Fruit fly (Drosophila melanogaster) whole organism, embryonic: Measurements from ENCODE around the gene KP78a.

ENCODE experiments used
- B-H2 ChIP-seq: fragments of 200-800 bp; sonication (Bioruptor generic); optimal IDR thresholded peaks from 2 replicates; lab custom pipeline; 2018; ENCODE audit warnings: missing biosample characterization, mild to moderate bottlenecking, missing genetic modification characterization
- BtbVII ChIP-seq: fragments of 200-800 bp; sonication (Bioruptor generic); optimal IDR thresholded peaks from 3 replicates; lab custom pipeline; 2017; ENCODE audit warnings: missing biosample characterization, mild to moderate bottlenecking, missing genetic modification characterization
- CG11695 ChIP-seq: fragments of 200-800 bp; sonication (Bioruptor generic); IDR thresholded peaks from 3 replicates; pipeline ENCODE4 v1.3.6; 2022; ENCODE audit warnings: missing biosample characterization, missing genetic modification characterization
- CG12104 ChIP-seq: fragments of 200-800 bp; sonication (Bioruptor generic); optimal IDR thresholded peaks from 3 replicates; lab custom pipeline; 2016; ENCODE audit warnings: missing biosample characterization, missing genetic modification characterization
- CG1233 ChIP-seq: fragments of 200-800 bp; sonication (Bioruptor generic); optimal IDR thresholded peaks from 4 replicates; lab custom pipeline; 2018; ENCODE audit warnings: missing biosample characterization, mild to moderate bottlenecking, missing genetic modification characterization
- CG14965 ChIP-seq: fragments of 200-800 bp; sonication (Bioruptor generic); optimal IDR thresholded peaks from 2 replicates; lab custom pipeline; 2016; ENCODE audit warnings: missing biosample characterization, missing genetic modification characterization, borderline replicate concordance
- CG18599 ChIP-seq: fragments of 200-800 bp; sonication (Bioruptor generic); optimal IDR thresholded peaks from 3 replicates; lab custom pipeline; 2017; ENCODE audit warnings: missing biosample characterization, missing genetic modification characterization, mild to moderate bottlenecking, moderate library complexity, missing genetic modification reagents
- CG2116 ChIP-seq: fragments of 200-800 bp; sonication (Bioruptor generic); optimal IDR thresholded peaks from 3 replicates; lab custom pipeline; 2018; ENCODE audit warnings: missing biosample characterization, mild to moderate bottlenecking, missing genetic modification characterization
- CG2875 ChIP-seq: fragments of 200-800 bp; sonication (Bioruptor generic); optimal IDR thresholded peaks from 2 replicates; lab custom pipeline; 2017; ENCODE audit warnings: missing biosample characterization, mild to moderate bottlenecking, missing genetic modification characterization, missing genetic modification reagents
- CG32532 ChIP-seq: fragments of 200-800 bp; sonication (Bioruptor generic); IDR thresholded peaks from 2 replicates; pipeline ENCODE4 v1.3.6; 2022; ENCODE audit warnings: missing biosample characterization, missing genetic modification characterization
- CG4707 ChIP-seq: fragments of 200-800 bp; sonication (Bioruptor generic); optimal IDR thresholded peaks from 2 replicates; lab custom pipeline; 2018; ENCODE audit warnings: missing biosample characterization, mild to moderate bottlenecking, missing genetic modification characterization, moderate library complexity
- CG4730 ChIP-seq: fragments of 200-800 bp; sonication (Bioruptor generic); IDR thresholded peaks from 2 replicates; pipeline ENCODE4 v1.3.6; 2022; ENCODE audit warnings: missing biosample characterization, missing genetic modification characterization
- CG5180 ChIP-seq: fragments of 200-800 bp; sonication (Bioruptor generic); optimal IDR thresholded peaks from 3 replicates; lab custom pipeline; 2017; ENCODE audit warnings: missing biosample characterization, missing genetic modification characterization, mild to moderate bottlenecking, moderate library complexity, missing genetic modification reagents
- CG6254 ChIP-seq: fragments of 200-800 bp; sonication (Bioruptor generic); optimal IDR thresholded peaks from 3 replicates; lab custom pipeline; 2017; ENCODE audit warnings: mild to moderate bottlenecking, missing biosample characterization, missing genetic modification reagents, missing genetic modification characterization
- CG6654 ChIP-seq: fragments of 200-800 bp; sonication (Bioruptor generic); optimal IDR thresholded peaks from 2 replicates; lab custom pipeline; 2017; ENCODE audit warnings: missing biosample characterization, mild to moderate bottlenecking, missing genetic modification characterization
- CG7839 ChIP-seq: fragments of 200-800 bp; sonication (Bioruptor generic); optimal IDR thresholded peaks from 3 replicates; lab custom pipeline; 2018; ENCODE audit warnings: missing biosample characterization, mild to moderate bottlenecking, missing genetic modification characterization, moderate library complexity
- CG8281 ChIP-seq: fragments of 200-800 bp; sonication (Bioruptor generic); optimal IDR thresholded peaks from 2 replicates; lab custom pipeline; 2018; ENCODE audit warnings: missing biosample characterization, mild to moderate bottlenecking, missing genetic modification characterization, moderate library complexity
- CHES-1-like ChIP-seq: fragments of 200-800 bp; sonication (Bioruptor generic); optimal IDR thresholded peaks from 2 replicates; lab custom pipeline; 2016; ENCODE audit warnings: missing biosample characterization, missing genetic modification characterization
- CTCF ChIP-seq: fragments of 200-800 bp; sonication (Bioruptor generic); optimal IDR thresholded peaks from 2 replicates; lab custom pipeline; 2017; ENCODE audit warnings: missing biosample characterization, mild to moderate bottlenecking, missing genetic modification characterization, moderate library complexity
- CrebB ChIP-seq: fragments of 200-800 bp; sonication (Bioruptor generic); optimal IDR thresholded peaks from 3 replicates; lab custom pipeline; 2018; ENCODE audit warnings: missing biosample characterization, mild to moderate bottlenecking, missing genetic modification characterization
- Dbx ChIP-seq: fragments of 200-800 bp; sonication (Bioruptor generic); IDR thresholded peaks from 3 replicates; pipeline ENCODE4 v1.3.6; 2022; ENCODE audit warnings: missing biosample characterization, missing genetic modification characterization
- Deaf1 ChIP-seq: fragments of 200-800 bp; optimal IDR thresholded peaks from 3 replicates; lab custom pipeline; 2019; ENCODE audit warnings: missing biosample characterization, mild to moderate bottlenecking, missing genetic modification characterization, moderate library complexity
- Dip2 ChIP-seq: fragments of 200-800 bp; sonication (Bioruptor generic); IDR thresholded peaks from 2 replicates; pipeline ENCODE4 v1.3.6; 2022; ENCODE audit warnings: missing biosample characterization, missing genetic modification characterization
- Dll ChIP-seq: fragments of 200-800 bp; sonication (Bioruptor generic); IDR thresholded peaks from 4 replicates; pipeline ENCODE4 v1.3.6; 2022; ENCODE audit warnings: missing biosample characterization, missing genetic modification characterization; ENCODE audit not compliant: partially characterized antibody
- Meics ChIP-seq: fragments of 200-800 bp; sonication (Bioruptor generic); optimal IDR thresholded peaks from 2 replicates; lab custom pipeline; 2017; ENCODE audit warnings: missing biosample characterization, mild to moderate bottlenecking, missing genetic modification characterization
- Mrtf ChIP-seq: fragments of 200-800 bp; sonication (Bioruptor generic); IDR thresholded peaks from 3 replicates; pipeline ENCODE4 v1.3.6; 2022; ENCODE audit warnings: missing biosample characterization, missing genetic modification characterization
- NFAT ChIP-seq: fragments of 200-800 bp; sonication (Bioruptor generic); IDR thresholded peaks from 2 replicates; pipeline ENCODE4 v1.3.6; 2022; ENCODE audit warnings: missing biosample characterization, missing genetic modification characterization
- Nf-YC ChIP-seq: fragments of 200-800 bp; optimal IDR thresholded peaks from 3 replicates; lab custom pipeline; 2019; ENCODE audit warnings: missing biosample characterization, mild to moderate bottlenecking, missing genetic modification characterization, moderate library complexity
- Sox100B ChIP-seq: fragments of 200-800 bp; sonication (Bioruptor generic); optimal IDR thresholded peaks from 3 replicates; lab custom pipeline; 2018; ENCODE audit warnings: missing biosample characterization, mild to moderate bottlenecking, missing genetic modification characterization
- Trl ChIP-seq, 3 experiments: fragments of >200 bp in 2 of 3; fragments of 200-800 bp in 1 of 3; sonication (Bioruptor generic) in 1 of 3; optimal IDR thresholded peaks; 2 replicates in 1 of 3; 3 replicates in 2 of 3; lab custom pipeline; 2016 to 2017; ENCODE audit warnings: missing biosample characterization in 1 of 3, missing genetic modification characterization in 1 of 3
- br ChIP-seq: fragments of >200 bp; optimal IDR thresholded peaks from 2 replicates; lab custom pipeline; 2017
- btn ChIP-seq: fragments of 200-800 bp; sonication (Bioruptor generic); optimal IDR thresholded peaks from 2 replicates; lab custom pipeline; 2016; ENCODE audit warnings: missing biosample characterization, missing genetic modification characterization
- caup ChIP-seq: fragments of 200-800 bp; sonication (Bioruptor generic); optimal IDR thresholded peaks from 3 replicates; lab custom pipeline; 2017; ENCODE audit warnings: missing biosample characterization, mild to moderate bottlenecking, missing genetic modification characterization, moderate library complexity; ENCODE audit not compliant: severe bottlenecking
- chm ChIP-seq: fragments of 200-800 bp; sonication (Bioruptor generic); IDR thresholded peaks from 2 replicates; pipeline ENCODE4 v1.3.6; 2022; ENCODE audit warnings: missing biosample characterization, missing genetic modification characterization
- ci ChIP-seq: fragments of 200-800 bp; sonication (Bioruptor generic); IDR thresholded peaks from 3 replicates; pipeline ENCODE4 v1.3.6; 2022; ENCODE audit warnings: missing biosample characterization, missing genetic modification characterization
- dati ChIP-seq: fragments of 200-800 bp; sonication (Bioruptor generic); IDR thresholded peaks from 2 replicates; pipeline ENCODE4 v1.3.6; 2022; ENCODE audit warnings: missing biosample characterization, missing genetic modification characterization
- esg ChIP-seq: fragments of 200-800 bp; sonication (Bioruptor generic); conservative IDR thresholded peaks from 2 replicates; pipeline ENCODE4 v1.3.6; 2022; ENCODE audit warnings: missing biosample characterization, missing genetic modification characterization
- gcm2 ChIP-seq: fragments of 200-800 bp; sonication (Bioruptor generic); optimal IDR thresholded peaks from 2 replicates; lab custom pipeline; 2016; ENCODE audit warnings: missing biosample characterization, missing genetic modification characterization
- gfzf ChIP-seq: fragments of 200-800 bp; sonication (Bioruptor generic); optimal IDR thresholded peaks from 2 replicates; lab custom pipeline; 2016; ENCODE audit warnings: missing biosample characterization, mild to moderate bottlenecking, missing genetic modification characterization, moderate library complexity
- gsb-n ChIP-seq: fragments of 200-800 bp; sonication (Bioruptor generic); optimal IDR thresholded peaks from 3 replicates; lab custom pipeline; 2018; ENCODE audit warnings: missing biosample characterization, mild to moderate bottlenecking, missing genetic modification characterization
- maf-S ChIP-seq: fragments of 200-800 bp; sonication (Bioruptor generic); optimal IDR thresholded peaks from 2 replicates; lab custom pipeline; 2016; ENCODE audit warnings: missing biosample characterization, missing genetic modification characterization
- pfk ChIP-seq: fragments of 200-800 bp; sonication (Bioruptor generic); optimal IDR thresholded peaks from 2 replicates; lab custom pipeline; 2018; ENCODE audit warnings: missing biosample characterization, mild to moderate bottlenecking, missing genetic modification characterization, moderate library complexity
- pzg ChIP-seq: fragments of 200-800 bp; sonication (Bioruptor generic); optimal IDR thresholded peaks from 3 replicates; lab custom pipeline; 2018; ENCODE audit warnings: missing biosample characterization, mild to moderate bottlenecking, missing genetic modification characterization, moderate library complexity
- ranshi ChIP-seq: fragments of 200-800 bp; sonication (Bioruptor generic); IDR thresholded peaks from 2 replicates; pipeline ENCODE4 v1.3.6; 2022; ENCODE audit warnings: missing biosample characterization, missing genetic modification characterization
- sens ChIP-seq: fragments of 200-800 bp; sonication (Bioruptor generic); peaks from one replicate; lab custom pipeline; 2016; ENCODE audit warnings: missing biosample characterization, missing genetic modification characterization
- sim ChIP-seq: fragments of 200-800 bp; sonication (Bioruptor generic); IDR thresholded peaks from 2 replicates; pipeline ENCODE4 v1.3.6; 2022; ENCODE audit warnings: missing biosample characterization, missing genetic modification characterization
- stc ChIP-seq: fragments of 200-800 bp; sonication (Bioruptor generic); IDR thresholded peaks from 2 replicates; pipeline ENCODE4 v1.3.6; 2022; ENCODE audit warnings: missing biosample characterization, missing genetic modification characterization
- stwl ChIP-seq: fragments of 200-800 bp; sonication (Bioruptor generic); optimal IDR thresholded peaks from 3 replicates; lab custom pipeline; 2018; ENCODE audit warnings: missing biosample characterization, mild to moderate bottlenecking, missing genetic modification characterization, moderate library complexity
- z ChIP-seq: fragments of 200-800 bp; sonication (Bioruptor generic); IDR thresholded peaks from 3 replicates; pipeline ENCODE4 v1.3.6; 2022; ENCODE audit warnings: missing biosample characterization, missing genetic modification characterization

The KP78a gene

DNA sequence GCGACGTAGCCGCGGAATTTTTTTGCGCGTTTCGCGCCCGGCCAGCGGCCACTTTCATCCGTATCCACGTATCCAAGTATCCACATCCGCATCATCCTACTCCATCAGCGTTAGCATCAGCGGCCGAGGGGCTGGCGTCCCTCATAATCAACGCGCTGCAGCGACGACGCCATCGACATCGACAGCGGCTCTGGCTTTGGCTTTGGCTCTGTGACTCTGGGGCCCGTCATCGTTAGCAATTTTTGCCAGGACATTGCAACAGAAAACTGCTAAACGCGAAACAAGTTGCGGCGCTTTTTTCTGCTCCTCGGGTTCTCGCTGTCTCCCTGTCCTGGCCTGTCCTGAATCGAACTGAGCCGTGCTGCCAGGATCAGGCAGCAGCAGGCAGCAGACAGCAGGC is 24.8 kb downstream of the KP78a start, which contains the start of gene pros:
Gene pros, plus strand, starts transcription at position 301 of the 400 bp plus-strand sequence.
- no peak for TF ChIP-seq Dbx (GFP tag; lab: Robert Waterston, UW)
- no peak for TF ChIP-seq Dll
- no peak for TF ChIP-seq B-H2 (GFP tag; lab: Kevin White, UChicago)
- no peak for TF ChIP-seq pzg (GFP tag; lab: Kevin White, UChicago)
- no peak for TF ChIP-seq CG2116 (GFP tag; lab: Kevin White, UChicago)
- no peak for TF ChIP-seq CHES-1-like
- no peak for TF ChIP-seq z (GFP tag; lab: Robert Waterston, UW)
- no peak for TF ChIP-seq Mrtf
- no peak for TF ChIP-seq CG6654
- TF ChIP-seq Dip2 (GFP tag; lab: Robert Waterston, UW): no peak

- TF ChIP-seq gcm2 (GFP tag; lab: Kevin White, UChicago) (no peak), sim (GFP tag; lab: Robert Waterston, UW) (no peak), gsb-n (tag; lab: Kevin White, UChicago) (no peak), Mrtf (no peak), dati (no peak), NFAT (GFP tag; lab: Robert Waterston, UW) (no peak), CG8281 (tag; lab: Kevin White, UChicago) (peak; percentile 95)
Measured at dm6 chr3R:11316667-11317066, 36.3 kb downstream of the KP78a start.

- peak; percentile 9 for TF ChIP-seq BtbVII (GFP tag; lab: Kevin White, UChicago)
- TF ChIP-seq ci (GFP tag; lab: Robert Waterston, UW): peak; percentile 76; the same call in 2 of the 3 replicates
- peak; percentile 38 for TF ChIP-seq stwl
- peak; percentile 95 for TF ChIP-seq CG14965
- peak; percentile 41 for TF ChIP-seq Meics (GFP tag; lab: Kevin White, UChicago)
- peak; percentile 39 for TF ChIP-seq CG18599 (GFP tag; lab: Kevin White, UChicago)
- peak; percentile 39 for TF ChIP-seq CG1233
- TF ChIP-seq br: no peak
- peak; percentile 71 for TF ChIP-seq chm
- peak; percentile 22 for TF ChIP-seq btn
- no peak for TF ChIP-seq CrebB (tag; lab: Kevin White, UChicago)
- TF ChIP-seq maf-S (GFP tag; lab: Kevin White, UChicago): no peak
- peak; percentile 87 for TF ChIP-seq sens (GFP tag; lab: Kevin White, UChicago)
- TF ChIP-seq CG32532 (GFP tag; lab: Robert Waterston, UW): peak; percentile 47; the same call in 1 of the 2 replicates
- peak; percentile 81 for TF ChIP-seq Nf-YC
- peak; percentile 23 to 60 for TF ChIP-seq Trl (optimal IDR thresholded peaks at IDR 0.05; lab: Kevin White, UChicago)
- TF ChIP-seq Trl (GFP tag; optimal IDR thresholded peaks at IDR 0.05; lab: Kevin White, UChicago): peak; percentile 44
- peak; percentile 28 for TF ChIP-seq Sox100B (GFP tag; lab: Kevin White, UChicago)
- peak; percentile 33 for TF ChIP-seq Deaf1 (tag; lab: Kevin White, UChicago)
- TF ChIP-seq CG11695 (GFP tag; lab: Robert Waterston, UW): 0 out of 3 replicates have a peak, but pooled peaks have one; percentile 35
- TF ChIP-seq CG6254 (GFP tag; lab: Kevin White, UChicago): peak; percentile 57
- TF ChIP-seq CTCF (GFP tag; lab: Kevin White, UChicago): peak; percentile 91
- peak; percentile 28 for TF ChIP-seq CG5180 (GFP tag; lab: Kevin White, UChicago)
- TF ChIP-seq caup (GFP tag; lab: Kevin White, UChicago): peak; percentile 59
- no peak for TF ChIP-seq CG7839
- no peak for TF ChIP-seq esg (GFP tag; lab: Robert Waterston, UW)
- TF ChIP-seq CG4707: peak; percentile 28
- TF ChIP-seq gfzf (GFP tag; lab: Kevin White, UChicago): no peak
- peak; percentile 2 for TF ChIP-seq CG12104 (GFP tag; lab: Kevin White, UChicago)
- no peak for TF ChIP-seq CG2875 (GFP tag; lab: Kevin White, UChicago)
- no peak for TF ChIP-seq CG4730
- peak; percentile 23 for TF ChIP-seq pfk (GFP tag; lab: Kevin White, UChicago)
- TF ChIP-seq ranshi (GFP tag; lab: Robert Waterston, UW): 0 out of 2 replicates have a peak, but pooled peaks have one; percentile 27
- TF ChIP-seq stc (GFP tag; lab: Robert Waterston, UW): 0 out of 2 replicates have a peak, but pooled peaks have one; percentile 7
Measured at dm6 chr3R:11312292-11312691, 40.6 kb downstream of the KP78a start.
